Worm (Caenorhabditis elegans) whole organism, L1 larva: ENCODE measurements around the gene ZC302.3.

Experiments
- C04F5.9 ChIP-seq: sonication (generic microtip); optimal IDR thresholded peaks from 2 replicates; lab custom pipeline; 2016; ENCODE audit warnings: missing genetic modification characterization, missing compliant biosample characterization
- C16A3.4 ChIP-seq: fragments of 150-350 bp; optimal IDR thresholded peaks from 2 replicates; lab custom pipeline; 2014; ENCODE audit warnings: missing biosample characterization, missing genetic modification characterization
- C34B4.2 ChIP-seq: sonication (generic microtip); optimal IDR thresholded peaks from 2 replicates; lab custom pipeline; 2017; ENCODE audit warnings: mild to moderate bottlenecking, missing genetic modification characterization, missing compliant biosample characterization
- Y116A8C.19 ChIP-seq: sonication (generic microtip); optimal IDR thresholded peaks from 2 replicates; lab custom pipeline; 2016; ENCODE audit warnings: missing compliant biosample characterization, missing genetic modification characterization, borderline replicate concordance
- blmp-1 ChIP-seq: fragments of 150-350 bp; optimal IDR thresholded peaks from 2 replicates; lab custom pipeline; 2014; ENCODE audit warnings: missing biosample characterization, missing genetic modification characterization
- ceh-8 ChIP-seq: fragments of 200-800 bp; sonication (Bioruptor generic); optimal IDR thresholded peaks from 2 replicates; lab custom pipeline; 2018; ENCODE audit warnings: mild to moderate bottlenecking, missing genetic modification characterization, moderate library complexity, missing compliant biosample characterization
- ceh-88 ChIP-seq: fragments of 200-800 bp; sonication (Bioruptor generic); IDR thresholded peaks from 2 replicates; pipeline ENCODE4 v1.3.6; 2022; ENCODE audit warnings: missing genetic modification characterization, missing compliant biosample characterization
- ceh-90 ChIP-seq: sonication (generic microtip); optimal IDR thresholded peaks from 2 replicates; lab custom pipeline; 2016; ENCODE audit warnings: missing genetic modification characterization, missing compliant biosample characterization
- dsc-1 ChIP-seq: sonication (generic microtip); optimal IDR thresholded peaks from 2 replicates; lab custom pipeline; 2016; ENCODE audit warnings: mild to moderate bottlenecking, missing genetic modification characterization, missing compliant biosample characterization
- efl-1 ChIP-seq, 4 experiments: fragments of 150-350 bp; optimal IDR thresholded peaks in 3 of 4; peaks in 1 of 4; 1 replicate in 1 of 4; 2 replicates in 3 of 4; lab custom pipeline; 2014; ENCODE audit warnings: missing biosample characterization in 2 of 4, missing genetic modification characterization in 2 of 4, missing genetic modification reagents in 2 of 4
- egl-13 ChIP-seq: sonication (generic microtip); optimal IDR thresholded peaks from 2 replicates; lab custom pipeline; 2016; ENCODE audit warnings: missing genotype, missing genetic modification reagents, missing genetic modification characterization, missing compliant biosample characterization
- egl-27 ChIP-seq, 2 experiments: fragments of 150-350 bp in 1 of 2; sonication (generic microtip); optimal IDR thresholded peaks; 3 replicates each; lab custom pipeline; 2017 to 2018; ENCODE audit warnings: missing biosample characterization in 2 of 2, missing genetic modification characterization in 2 of 2, missing genetic modification reagents in 2 of 2
- elt-2 ChIP-seq: sonication (generic microtip); optimal IDR thresholded peaks from 2 replicates; lab custom pipeline; 2016; ENCODE audit warnings: missing genetic modification characterization, mild to moderate bottlenecking, inconsistent platforms, missing compliant biosample characterization, missing genetic modification reagents
- fkh-4 ChIP-seq: sonication (generic microtip); optimal IDR thresholded peaks from 2 replicates; lab custom pipeline; 2016; ENCODE audit warnings: missing compliant biosample characterization, missing genetic modification characterization, borderline replicate concordance
- fkh-8 ChIP-seq: sonication (generic microtip); optimal IDR thresholded peaks from 2 replicates; lab custom pipeline; 2016; ENCODE audit warnings: mild to moderate bottlenecking, missing genetic modification characterization, missing compliant biosample characterization
- grh-1 ChIP-seq: fragments of 200-800 bp; sonication (Bioruptor generic); IDR thresholded peaks from 2 replicates; pipeline ENCODE4 v1.3.6; 2022; ENCODE audit warnings: missing genetic modification reagents, missing genetic modification characterization, missing compliant biosample characterization
- hlh-17 ChIP-seq: fragments of 200-800 bp; sonication (Bioruptor generic); optimal IDR thresholded peaks from 2 replicates; lab custom pipeline; 2018; ENCODE audit warnings: missing genetic modification characterization, mild to moderate bottlenecking, missing compliant biosample characterization, moderate library complexity, borderline replicate concordance
- hlh-4 ChIP-seq: sonication (generic microtip); optimal IDR thresholded peaks from 2 replicates; lab custom pipeline; 2016; ENCODE audit warnings: mild to moderate bottlenecking, missing genetic modification characterization, missing compliant biosample characterization
- hpl-2 ChIP-seq: fragments of 150-350 bp; optimal IDR thresholded peaks from 2 replicates; lab custom pipeline; 2014; ENCODE audit warnings: missing biosample characterization, missing genetic modification reagents, missing genetic modification characterization
- jun-1 ChIP-seq: fragments of 150-350 bp; optimal IDR thresholded peaks from 2 replicates; lab custom pipeline; 2014; ENCODE audit warnings: missing biosample characterization, missing genetic modification reagents, missing genetic modification characterization
- lin-13 ChIP-seq: fragments of 150-350 bp; optimal IDR thresholded peaks from 2 replicates; lab custom pipeline; 2014; ENCODE audit warnings: missing biosample characterization, missing genetic modification reagents, missing genetic modification characterization
- lin-14 ChIP-seq: fragments of 200-800 bp; sonication (Bioruptor generic); optimal IDR thresholded peaks from 2 replicates; lab custom pipeline; 2018; ENCODE audit warnings: mild to moderate bottlenecking, missing genetic modification characterization, moderate library complexity, missing compliant biosample characterization
- lin-15B ChIP-seq: fragments of 150-350 bp; sonication (generic microtip); optimal IDR thresholded peaks from 3 replicates; lab custom pipeline; 2014; ENCODE audit warnings: missing biosample characterization, missing genetic modification characterization
- lin-35 ChIP-seq, 2 experiments: fragments of 150-350 bp; optimal IDR thresholded peaks; 2 replicates each; lab custom pipeline; 2014; ENCODE audit warnings: missing biosample characterization in 2 of 2, missing genetic modification characterization in 2 of 2, missing genetic modification reagents in 2 of 2
- lin-39 ChIP-seq: fragments of 150-350 bp; optimal IDR thresholded peaks from 2 replicates; lab custom pipeline; 2014; ENCODE audit warnings: missing biosample characterization, missing genetic modification reagents, missing genetic modification characterization
- mep-1 ChIP-seq: fragments of 150-350 bp; optimal IDR thresholded peaks from 2 replicates; lab custom pipeline; 2014; ENCODE audit warnings: missing biosample characterization, missing genetic modification characterization
- nhr-12 ChIP-seq: sonication (generic microtip); optimal IDR thresholded peaks from 2 replicates; lab custom pipeline; 2017; ENCODE audit warnings: missing biosample characterization, missing genetic modification characterization
- nhr-20 ChIP-seq: sonication (generic microtip); optimal IDR thresholded peaks from 2 replicates; lab custom pipeline; 2016; ENCODE audit warnings: mild to moderate bottlenecking, missing genetic modification characterization, missing compliant biosample characterization
- nhr-47 ChIP-seq: sonication (generic microtip); optimal IDR thresholded peaks from 2 replicates; lab custom pipeline; 2016; ENCODE audit warnings: mild to moderate bottlenecking, missing genetic modification characterization, moderate library complexity, missing compliant biosample characterization
- nhr-71 ChIP-seq: sonication (generic microtip); optimal IDR thresholded peaks from 2 replicates; lab custom pipeline; 2016; ENCODE audit warnings: mild to moderate bottlenecking, missing genetic modification characterization, moderate library complexity, missing compliant biosample characterization
- nhr-76 ChIP-seq: sonication (generic microtip); optimal IDR thresholded peaks from 2 replicates; lab custom pipeline; 2017; ENCODE audit warnings: missing biosample characterization, missing genetic modification characterization
- nhr-77 ChIP-seq: fragments of 150-350 bp; optimal IDR thresholded peaks from 2 replicates; lab custom pipeline; 2014; ENCODE audit warnings: missing biosample characterization, missing genetic modification characterization
- nhr-85 ChIP-seq: sonication (generic microtip); peaks from one replicate; lab custom pipeline; 2016; ENCODE audit warnings: missing genetic modification characterization, inconsistent platforms, missing compliant biosample characterization
- nhr-90 ChIP-seq: sonication (generic microtip); optimal IDR thresholded peaks from 2 replicates; lab custom pipeline; 2016; ENCODE audit warnings: mild to moderate bottlenecking, missing genetic modification characterization, missing compliant biosample characterization; ENCODE audit not compliant: poor library complexity
- pag-3 ChIP-seq: sonication (generic microtip); optimal IDR thresholded peaks from 2 replicates; lab custom pipeline; 2017; ENCODE audit warnings: missing genetic modification characterization, mild to moderate bottlenecking, missing compliant biosample characterization, antibody characterized with exemption, borderline replicate concordance; ENCODE audit not compliant: insufficient read depth
- pax-3 ChIP-seq: fragments of 200-800 bp; sonication (Bioruptor generic); optimal IDR thresholded peaks from 2 replicates; lab custom pipeline; 2018; ENCODE audit warnings: mild to moderate bottlenecking, missing genetic modification characterization, moderate library complexity, missing compliant biosample characterization
- skn-1 ChIP-seq: fragments of 150-350 bp; optimal IDR thresholded peaks from 2 replicates; lab custom pipeline; 2014; ENCODE audit warnings: missing biosample characterization, missing genetic modification characterization
- snpc-4 ChIP-seq: fragments of 150-350 bp; optimal IDR thresholded peaks from 2 replicates; lab custom pipeline; 2014; ENCODE audit warnings: missing biosample characterization, missing genetic modification characterization
- snu-23 ChIP-seq: sonication (generic microtip); optimal IDR thresholded peaks from 2 replicates; lab custom pipeline; 2016; ENCODE audit warnings: missing genetic modification characterization, missing compliant biosample characterization
- sox-4 ChIP-seq: sonication (generic microtip); optimal IDR thresholded peaks from 2 replicates; lab custom pipeline; 2016; ENCODE audit warnings: missing genetic modification characterization, missing compliant biosample characterization
- sptf-1 ChIP-seq: fragments of 150-350 bp; optimal IDR thresholded peaks from 2 replicates; lab custom pipeline; 2014; ENCODE audit warnings: missing biosample characterization, missing genetic modification characterization
- swsn-7 ChIP-seq: sonication (generic microtip); optimal IDR thresholded peaks from 2 replicates; lab custom pipeline; 2016; ENCODE audit warnings: missing genetic modification characterization, missing compliant biosample characterization
- tbx-2 ChIP-seq: sonication (generic microtip); optimal IDR thresholded peaks from 2 replicates; lab custom pipeline; 2016; ENCODE audit warnings: missing genetic modification characterization, missing compliant biosample characterization
- unc-130 ChIP-seq: fragments of 150-350 bp; optimal IDR thresholded peaks from 2 replicates; lab custom pipeline; 2017; ENCODE audit warnings: missing biosample characterization, missing genetic modification characterization, inconsistent platforms
- unc-30 ChIP-seq: sonication (generic microtip); optimal IDR thresholded peaks from 2 replicates; lab custom pipeline; 2017; ENCODE audit warnings: missing biosample characterization, missing genetic modification characterization
- unc-62 ChIP-seq: fragments of 150-350 bp; optimal IDR thresholded peaks from 2 replicates; lab custom pipeline; 2014; ENCODE audit warnings: missing biosample characterization, missing genetic modification reagents, missing genetic modification characterization
- unc-86 ChIP-seq: sonication (generic microtip); optimal IDR thresholded peaks from 2 replicates; lab custom pipeline; 2016; ENCODE audit warnings: missing genetic modification characterization, missing compliant biosample characterization
- unc-98 ChIP-seq: fragments of 200-800 bp; sonication (Bioruptor generic); IDR thresholded peaks from 2 replicates; pipeline ENCODE4 v1.3.6; 2022; ENCODE audit warnings: missing genetic modification characterization, missing compliant biosample characterization
- vab-15 ChIP-seq: sonication (generic microtip); optimal IDR thresholded peaks from 2 replicates; lab custom pipeline; 2017; ENCODE audit warnings: missing genotype, mild to moderate bottlenecking, missing genetic modification characterization, missing compliant biosample characterization
- xbp-1 ChIP-seq: sonication (generic microtip); optimal IDR thresholded peaks from 2 replicates; lab custom pipeline; 2016; ENCODE audit warnings: missing genetic modification characterization, missing compliant biosample characterization
- zag-1 ChIP-seq: fragments of 150-350 bp; optimal IDR thresholded peaks from 2 replicates; lab custom pipeline; 2014; ENCODE audit warnings: missing biosample characterization, missing genetic modification characterization

ZC302.3 gene

DNA sequence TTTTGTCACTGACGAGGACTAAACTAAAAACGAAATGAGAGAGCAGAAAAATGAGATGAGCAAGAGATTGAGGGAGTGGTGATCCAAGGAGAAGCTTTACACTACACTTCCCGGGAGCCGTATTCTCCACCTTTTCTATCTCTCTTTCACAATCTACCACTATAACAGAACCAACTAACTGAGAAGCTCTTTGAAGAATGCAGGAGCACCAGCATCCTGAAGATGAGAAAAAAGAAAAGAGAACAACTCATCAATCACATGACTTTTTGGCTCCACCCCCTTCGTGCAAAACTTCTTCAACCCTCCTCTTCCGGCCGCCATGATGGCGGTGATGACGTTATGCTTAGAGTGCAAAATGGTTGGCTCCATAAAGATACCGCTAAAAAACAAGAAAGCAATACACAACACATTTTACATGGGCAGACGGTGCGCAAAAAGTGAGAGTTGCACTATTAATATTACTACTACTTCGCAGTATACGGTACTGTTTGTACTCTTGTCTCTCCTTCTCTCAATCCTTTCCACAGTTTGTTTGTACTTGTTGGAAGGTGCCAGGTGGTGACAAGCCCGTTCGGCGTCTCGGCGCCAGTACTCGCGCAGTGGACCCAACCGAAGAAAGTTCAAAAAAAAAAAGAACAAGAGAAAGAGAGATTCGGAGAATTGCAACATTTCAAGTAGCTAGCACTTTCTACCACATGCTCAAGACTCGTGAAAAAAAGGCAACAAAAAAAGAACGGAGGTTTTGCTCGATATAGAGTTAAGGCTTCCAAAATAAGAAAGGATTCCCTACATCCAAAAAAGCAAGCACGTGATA lies 22.0 kb downstream of the ZC302.3 start:
- no peak for TF ChIP-seq nhr-12
- TF ChIP-seq lin-14 (GFP tag; lab: Kevin White, UChicago), result peak; percentile 64
- TF ChIP-seq nhr-47 (tag; lab: Kevin White, UChicago), result peak; percentile 25
- TF ChIP-seq nhr-85, result no peak
- no peak for TF ChIP-seq C04F5.9 (tag; lab: Kevin White, UChicago)
- peak; percentile 6 for TF ChIP-seq skn-1 (tag; lab: Kevin White, UChicago)
- TF ChIP-seq pag-3, result no peak
- TF ChIP-seq egl-13 (tag; lab: Kevin White, UChicago), result peak; percentile 31
- TF ChIP-seq jun-1 (tag; lab: Kevin White, UChicago), result no peak
- TF ChIP-seq C16A3.4 (tag; lab: Kevin White, UChicago), result peak; percentile 31
- TF ChIP-seq unc-62 (GFP tag; lab: Kevin White, UChicago), result no peak
- TF ChIP-seq unc-30 (tag; lab: Kevin White, UChicago), result no peak
- TF ChIP-seq nhr-90 (tag; lab: Kevin White, UChicago), result no peak
- TF ChIP-seq sptf-1 (tag; lab: Kevin White, UChicago), result no peak
- no peak for TF ChIP-seq grh-1 (GFP tag; lab: Robert Waterston, UW)
- no peak for TF ChIP-seq vab-15 (tag; lab: Kevin White, UChicago)
- no peak for TF ChIP-seq C34B4.2
- TF ChIP-seq unc-98, result no peak
- TF ChIP-seq elt-2 (tag; lab: Kevin White, UChicago), result no peak
- no peak for TF ChIP-seq lin-13 (GFP tag; lab: Kevin White, UChicago)
- no peak for TF ChIP-seq blmp-1 (tag; lab: Kevin White, UChicago)
- no peak for TF ChIP-seq ceh-8 (GFP tag; lab: Kevin White, UChicago)
- TF ChIP-seq tbx-2 (tag; lab: Kevin White, UChicago), result no peak
- TF ChIP-seq nhr-76, result no peak
- TF ChIP-seq unc-130 (tag; lab: Kevin White, UChicago), result peak; percentile 40
- peak; percentile 21 for TF ChIP-seq snu-23
- no peak for TF ChIP-seq hpl-2
- TF ChIP-seq fkh-8 (tag; lab: Kevin White, UChicago), result peak; percentile 8
- TF ChIP-seq nhr-20 (tag; lab: Kevin White, UChicago), result no peak
- no peak for TF ChIP-seq pax-3 (tag; lab: Kevin White, UChicago)
- no peak for TF ChIP-seq zag-1
- TF ChIP-seq lin-39, result peak; percentile 54
- TF ChIP-seq xbp-1, result peak; percentile 14
- no peak for TF ChIP-seq mep-1 (tag; lab: Kevin White, UChicago)
- TF ChIP-seq unc-86, result no peak
- no peak for TF ChIP-seq nhr-77 (tag; lab: Kevin White, UChicago)
- no peak for TF ChIP-seq sox-4
- peak in 1 of 2 experiments; percentile 10 for TF ChIP-seq lin-35 (GFP tag; optimal IDR thresholded peaks at IDR 0.05; lab: Kevin White, UChicago)
- TF ChIP-seq snpc-4, result no peak
- TF ChIP-seq Y116A8C.19 (tag; lab: Kevin White, UChicago), result no peak
- no peak for TF ChIP-seq fkh-4 (tag; lab: Kevin White, UChicago)
- TF ChIP-seq egl-27 (tag; optimal IDR thresholded peaks at IDR 0.05; lab: Kevin White, UChicago), result no peak
- no peak for TF ChIP-seq efl-1 (optimal IDR thresholded peaks at IDR 0.05; lab: Kevin White, UChicago)
- peak in 1 of 2 experiments; percentile 59 for TF ChIP-seq efl-1 (GFP tag; optimal IDR thresholded peaks at IDR 0.05 in 1 of 2; lab: Kevin White, UChicago)
- TF ChIP-seq nhr-71, result peak; percentile 65
- no peak for TF ChIP-seq hlh-17 (GFP tag; lab: Kevin White, UChicago)
- TF ChIP-seq ceh-88 (GFP tag; lab: Robert Waterston, UW), result no peak
- TF ChIP-seq dsc-1 (tag; lab: Kevin White, UChicago), result peak; percentile 24
- TF ChIP-seq ceh-90 (tag; lab: Kevin White, UChicago), result no peak
- no peak for TF ChIP-seq swsn-7 (tag; lab: Kevin White, UChicago)
- no peak for TF ChIP-seq hlh-4 (tag; lab: Kevin White, UChicago)
- TF ChIP-seq lin-15B (tag; lab: Kevin White, UChicago), result no peak
